Worm (Caenorhabditis elegans) whole organism, mixed stage, embryonic: ENCODE results near the gene C34F6.9.

Source experiments
- M03D4.4 ChIP-seq: sonication (generic microtip); optimal IDR thresholded peaks from 2 replicates; lab custom pipeline; 2017; ENCODE audit warnings: mild to moderate bottlenecking, missing genetic modification characterization, missing compliant biosample characterization
- bed-3 ChIP-seq: fragments of 200-800 bp; sonication (Bioruptor generic); optimal IDR thresholded peaks from 3 replicates; lab custom pipeline; 2018; ENCODE audit warnings: mild to moderate bottlenecking, missing genetic modification characterization, moderate library complexity, missing compliant biosample characterization
- blmp-1 ChIP-seq: fragments of 150-350 bp; optimal IDR thresholded peaks from 2 replicates; lab custom pipeline; 2014; ENCODE audit warnings: missing biosample characterization, missing genetic modification characterization
- ceh-39 ChIP-seq: fragments of 150-350 bp; optimal IDR thresholded peaks from 2 replicates; lab custom pipeline; 2014; ENCODE audit warnings: missing biosample characterization, missing genetic modification characterization
- ceh-43 ChIP-seq: fragments of 200-800 bp; sonication (Bioruptor generic); optimal IDR thresholded peaks from 2 replicates; lab custom pipeline; 2018; ENCODE audit warnings: mild to moderate bottlenecking, missing genetic modification characterization, moderate library complexity, missing compliant biosample characterization
- ceh-83 ChIP-seq: fragments of 200-800 bp; sonication (Bioruptor generic); optimal IDR thresholded peaks from 2 replicates; lab custom pipeline; 2018; ENCODE audit warnings: mild to moderate bottlenecking, missing genetic modification characterization, missing compliant biosample characterization
- ces-1 ChIP-seq: fragments of 150-350 bp; optimal IDR thresholded peaks from 2 replicates; lab custom pipeline; 2014; ENCODE audit warnings: missing biosample characterization, missing genetic modification reagents, missing genetic modification characterization
- cnd-1 ChIP-seq: fragments of 200-800 bp; sonication (Bioruptor generic); optimal IDR thresholded peaks from 2 replicates; lab custom pipeline; 2018; ENCODE audit warnings: mild to moderate bottlenecking, missing genetic modification characterization, missing compliant biosample characterization
- drap-1 ChIP-seq: fragments of 200-800 bp; sonication (Bioruptor generic); optimal IDR thresholded peaks from 3 replicates; lab custom pipeline; 2018; ENCODE audit warnings: mild to moderate bottlenecking, missing genetic modification characterization, missing compliant biosample characterization
- elt-1 ChIP-seq: sonication (generic microtip); optimal IDR thresholded peaks from 2 replicates; lab custom pipeline; 2017; ENCODE audit warnings: missing genetic modification characterization, mild to moderate bottlenecking, missing compliant biosample characterization, antibody characterized with exemption, moderate library complexity, borderline replicate concordance; ENCODE audit not compliant: insufficient read depth
- flh-1 ChIP-seq: fragments of 200-800 bp; sonication (Bioruptor generic); optimal IDR thresholded peaks from 2 replicates; lab custom pipeline; 2018; ENCODE audit warnings: mild to moderate bottlenecking, missing genetic modification characterization, moderate library complexity, missing compliant biosample characterization
- ham-2 ChIP-seq: fragments of 200-800 bp; sonication (Bioruptor generic); optimal IDR thresholded peaks from 2 replicates; lab custom pipeline; 2018; ENCODE audit warnings: mild to moderate bottlenecking, missing genetic modification characterization, missing compliant biosample characterization
- hlh-1 ChIP-seq: fragments of 150-350 bp; optimal IDR thresholded peaks from 2 replicates; lab custom pipeline; 2014; ENCODE audit warnings: missing biosample characterization, missing genetic modification reagents, missing genetic modification characterization
- lin-13 ChIP-seq: fragments of 150-350 bp; optimal IDR thresholded peaks from 2 replicates; lab custom pipeline; 2014; ENCODE audit warnings: missing biosample characterization, missing genetic modification characterization
- lin-32 ChIP-seq: fragments of 200-800 bp; sonication (Bioruptor generic); optimal IDR thresholded peaks from 2 replicates; lab custom pipeline; 2018; ENCODE audit warnings: mild to moderate bottlenecking, missing genetic modification characterization, missing compliant biosample characterization
- lsy-2 ChIP-seq: fragments of 150-350 bp; optimal IDR thresholded peaks from 2 replicates; lab custom pipeline; 2014; ENCODE audit warnings: missing biosample characterization, missing genetic modification characterization
- mab-5 ChIP-seq: fragments of 150-350 bp; optimal IDR thresholded peaks from 2 replicates; lab custom pipeline; 2014; ENCODE audit warnings: missing biosample characterization, missing genetic modification characterization
- mep-1 ChIP-seq: fragments of 150-350 bp; optimal IDR thresholded peaks from 2 replicates; lab custom pipeline; 2017; ENCODE audit warnings: missing biosample characterization, missing genetic modification reagents, missing genetic modification characterization, inconsistent platforms
- mls-2 ChIP-seq: sonication (generic microtip); optimal IDR thresholded peaks from 2 replicates; lab custom pipeline; 2016; ENCODE audit warnings: mild to moderate bottlenecking, missing genetic modification characterization, moderate library complexity, missing compliant biosample characterization
- nhr-12 ChIP-seq: fragments of 150-350 bp; optimal IDR thresholded peaks from 2 replicates; lab custom pipeline; 2014; ENCODE audit warnings: missing biosample characterization, missing genetic modification characterization
- nhr-237 ChIP-seq: fragments of 150-350 bp; optimal IDR thresholded peaks from 2 replicates; lab custom pipeline; 2014; ENCODE audit warnings: missing biosample characterization, missing genetic modification characterization
- nhr-28 ChIP-seq: fragments of 150-350 bp; optimal IDR thresholded peaks from 2 replicates; lab custom pipeline; 2014; ENCODE audit warnings: missing biosample characterization, missing genetic modification characterization
- nhr-76 ChIP-seq: sonication (generic microtip); optimal IDR thresholded peaks from 2 replicates; lab custom pipeline; 2017; ENCODE audit warnings: missing biosample characterization, missing genetic modification characterization
- pha-4 ChIP-seq: fragments of 150-350 bp; optimal IDR thresholded peaks from 2 replicates; lab custom pipeline; 2018; ENCODE audit warnings: missing biosample characterization, missing genetic modification reagents, missing genetic modification characterization
- sem-2 ChIP-seq: fragments of 200-800 bp; sonication (Bioruptor generic); optimal IDR thresholded peaks from 2 replicates; lab custom pipeline; 2018; ENCODE audit warnings: mild to moderate bottlenecking, missing genetic modification characterization, missing compliant biosample characterization
- snpc-4 ChIP-seq: fragments of 150-350 bp; optimal IDR thresholded peaks from 2 replicates; lab custom pipeline; 2014; ENCODE audit warnings: missing biosample characterization, missing genetic modification characterization
- sptf-1 ChIP-seq: sonication (generic microtip); optimal IDR thresholded peaks from 2 replicates; lab custom pipeline; 2017; ENCODE audit warnings: mild to moderate bottlenecking, missing genetic modification characterization, moderate library complexity, missing compliant biosample characterization
- tbx-8 ChIP-seq: fragments of 200-800 bp; sonication (Bioruptor generic); optimal IDR thresholded peaks from 2 replicates; lab custom pipeline; 2018; ENCODE audit warnings: mild to moderate bottlenecking, missing genetic modification characterization, moderate library complexity, missing compliant biosample characterization
- unc-120 ChIP-seq: sonication (generic microtip); optimal IDR thresholded peaks from 2 replicates; lab custom pipeline; 2017; ENCODE audit warnings: missing genetic modification characterization, missing compliant biosample characterization; ENCODE audit not compliant: poor library complexity, severe bottlenecking
- unc-39 ChIP-seq: fragments of 150-350 bp; optimal IDR thresholded peaks from 2 replicates; lab custom pipeline; 2014; ENCODE audit warnings: missing biosample characterization, missing genetic modification characterization
- unc-62 ChIP-seq: fragments of 150-350 bp; optimal IDR thresholded peaks from 2 replicates; lab custom pipeline; 2014; ENCODE audit warnings: missing biosample characterization, missing genetic modification reagents, missing genetic modification characterization
- zip-8 ChIP-seq: fragments of 150-350 bp; optimal IDR thresholded peaks from 2 replicates; lab custom pipeline; 2014; ENCODE audit warnings: missing biosample characterization, missing genetic modification characterization
- ztf-11 ChIP-seq: fragments of 150-350 bp; optimal IDR thresholded peaks from 2 replicates; lab custom pipeline; 2014; ENCODE audit warnings: missing biosample characterization, missing genetic modification characterization

The C34F6.9 gene

ce11 chrX:11262319-11263074 is 40.0 kb upstream of the C34F6.9 start, which contains the start of gene C03A3.2 (continued):
- peak; percentile 24 for TF ChIP-seq cnd-1 (tag; lab: Kevin White, UChicago)

ce11 chrX:11257071-11257470 is 34.6 kb upstream of the C34F6.9 start, which contains the start of gene C03A3.1:
Gene C03A3.1, plus strand, starts transcription at chrX:11257361.
- TF ChIP-seq lin-13 (tag; lab: Kevin White, UChicago) = peak; percentile 17
- no peak for TF ChIP-seq tbx-8 (GFP tag; lab: Kevin White, UChicago)
- no peak for TF ChIP-seq blmp-1 (tag; lab: Kevin White, UChicago)
- TF ChIP-seq pha-4 (tag; lab: Kevin White, UChicago) = no peak
- no peak for TF ChIP-seq zip-8
- peak; percentile 35 for TF ChIP-seq sptf-1
- peak; percentile 40 for TF ChIP-seq unc-120 (tag; lab: Kevin White, UChicago)
- TF ChIP-seq ztf-11 = no peak
- TF ChIP-seq snpc-4 (tag; lab: Kevin White, UChicago) = no peak
- peak; percentile 51 for TF ChIP-seq mls-2 (tag; lab: Kevin White, UChicago)
- peak; percentile 47 for TF ChIP-seq drap-1 (GFP tag; lab: Kevin White, UChicago)
- TF ChIP-seq unc-62 = no peak
- TF ChIP-seq lin-32 (GFP tag; lab: Kevin White, UChicago) = peak; percentile 29
- TF ChIP-seq cnd-1 (tag; lab: Kevin White, UChicago) = peak; percentile 61
- TF ChIP-seq mep-1 (tag; lab: Kevin White, UChicago) = no peak
- TF ChIP-seq hlh-1 (tag; lab: Kevin White, UChicago) = peak; percentile 14
- peak; percentile 36 for TF ChIP-seq ces-1 (GFP tag; lab: Kevin White, UChicago)
- no peak for TF ChIP-seq flh-1 (GFP tag; lab: Kevin White, UChicago)
- TF ChIP-seq nhr-12 (tag; lab: Kevin White, UChicago) = no peak

- TF ChIP-seq ztf-11 = no peak
- TF ChIP-seq cnd-1 (tag; lab: Kevin White, UChicago) = peak; percentile 62
- peak; percentile 70 for TF ChIP-seq unc-120 (tag; lab: Kevin White, UChicago)
- TF ChIP-seq ceh-43 = peak; percentile 57
- no peak for TF ChIP-seq unc-39
- TF ChIP-seq nhr-76 (tag; lab: Kevin White, UChicago) = no peak
- peak; percentile 32 for TF ChIP-seq zip-8
- TF ChIP-seq mep-1 (tag; lab: Kevin White, UChicago) = peak; percentile 42
- peak; percentile 61 for TF ChIP-seq drap-1 (GFP tag; lab: Kevin White, UChicago)
- peak; percentile 53 for TF ChIP-seq lin-32 (GFP tag; lab: Kevin White, UChicago)
- no peak for TF ChIP-seq pha-4 (tag; lab: Kevin White, UChicago)
- TF ChIP-seq nhr-28 (tag; lab: Kevin White, UChicago) = no peak
- TF ChIP-seq ces-1 (GFP tag; lab: Kevin White, UChicago) = no peak
- no peak for TF ChIP-seq snpc-4 (tag; lab: Kevin White, UChicago)
- TF ChIP-seq sptf-1 = peak; percentile 73
- peak; percentile 78 for TF ChIP-seq mls-2 (tag; lab: Kevin White, UChicago)
- TF ChIP-seq elt-1 (tag; lab: Kevin White, UChicago) = no peak
- TF ChIP-seq nhr-12 (tag; lab: Kevin White, UChicago) = no peak
- no peak for TF ChIP-seq lsy-2 (tag; lab: Kevin White, UChicago)
- no peak for TF ChIP-seq lin-13 (tag; lab: Kevin White, UChicago)
- TF ChIP-seq mab-5 = no peak
- no peak for TF ChIP-seq nhr-237 (tag; lab: Kevin White, UChicago)
- peak; percentile 30 for TF ChIP-seq bed-3 (GFP tag; lab: Kevin White, UChicago)
- no peak for TF ChIP-seq hlh-1 (tag; lab: Kevin White, UChicago)
- peak; percentile 39 for TF ChIP-seq flh-1 (GFP tag; lab: Kevin White, UChicago)
- TF ChIP-seq sem-2 (GFP tag; lab: Kevin White, UChicago) = peak; percentile 65
- no peak for TF ChIP-seq unc-62
- peak; percentile 28 for TF ChIP-seq tbx-8 (GFP tag; lab: Kevin White, UChicago)
- TF ChIP-seq ceh-83 = peak; percentile 85
- TF ChIP-seq blmp-1 (tag; lab: Kevin White, UChicago) = no peak
- peak; percentile 37 for TF ChIP-seq ham-2 (GFP tag; lab: Kevin White, UChicago)
- TF ChIP-seq M03D4.4 (tag; lab: Kevin White, UChicago) = peak; percentile 69
- no peak for TF ChIP-seq ceh-39
Measured at ce11 chrX:11252429-11252828, 30.0 kb upstream of the C34F6.9 start.
